Fruit fly (Drosophila melanogaster) whole organism, prepupa: ENCODE measurements around the gene CG43997.

Experiments used
- CG10631 ChIP-seq: fragments of 200-800 bp; sonication (Bioruptor generic); optimal IDR thresholded peaks from 2 replicates; lab custom pipeline; 2016; ENCODE audit warnings: missing biosample characterization, missing genetic modification characterization
- CG10669 ChIP-seq: fragments of 200-800 bp; sonication (Bioruptor generic); optimal IDR thresholded peaks from 3 replicates; lab custom pipeline; 2018; ENCODE audit warnings: missing biosample characterization, mild to moderate bottlenecking, missing genetic modification characterization, moderate library complexity
- CG11294 ChIP-seq: fragments of 200-800 bp; sonication (Bioruptor generic); IDR thresholded peaks from 2 replicates; pipeline ENCODE4 v1.3.6; 2022; ENCODE audit warnings: missing biosample characterization, missing genetic modification characterization
- CG11902 ChIP-seq: fragments of 200-800 bp; sonication (Bioruptor generic); optimal IDR thresholded peaks from 3 replicates; lab custom pipeline; 2016; ENCODE audit warnings: missing biosample characterization, missing genetic modification characterization
- CG15336 ChIP-seq: fragments of 200-800 bp; sonication (Bioruptor generic); IDR thresholded peaks from 2 replicates; pipeline ENCODE4 v1.3.6; 2022; ENCODE audit warnings: missing biosample characterization, missing genetic modification characterization
- CG1621 ChIP-seq: fragments of 200-800 bp; sonication (Bioruptor generic); optimal IDR thresholded peaks from 3 replicates; lab custom pipeline; 2018; ENCODE audit warnings: missing biosample characterization, mild to moderate bottlenecking, missing genetic modification characterization
- CG31627 ChIP-seq: fragments of 200-800 bp; sonication (Bioruptor generic); optimal IDR thresholded peaks from 3 replicates; lab custom pipeline; 2016; ENCODE audit warnings: missing biosample characterization, missing genetic modification characterization
- CG32006 ChIP-seq: fragments of 200-800 bp; sonication (Bioruptor generic); optimal IDR thresholded peaks from 3 replicates; lab custom pipeline; 2017; ENCODE audit warnings: missing biosample characterization, mild to moderate bottlenecking, missing genetic modification characterization
- CG34406 ChIP-seq: fragments of 200-800 bp; sonication (Bioruptor generic); optimal IDR thresholded peaks from 3 replicates; lab custom pipeline; 2016; ENCODE audit warnings: missing biosample characterization, missing genetic modification characterization
- CG3919 ChIP-seq: fragments of 200-800 bp; sonication (Bioruptor generic); optimal IDR thresholded peaks from 3 replicates; lab custom pipeline; 2016; ENCODE audit warnings: missing biosample characterization, missing genetic modification characterization
- CG4318 ChIP-seq: fragments of 200-800 bp; sonication (Bioruptor generic); optimal IDR thresholded peaks from 3 replicates; lab custom pipeline; 2017; ENCODE audit warnings: missing biosample characterization, mild to moderate bottlenecking, missing genetic modification characterization
- CG6163 ChIP-seq: fragments of 200-800 bp; sonication (Bioruptor generic); IDR thresholded peaks from 3 replicates; pipeline ENCODE4 v1.3.6; 2022; ENCODE audit warnings: missing biosample characterization, missing genetic modification characterization
- CG6792 ChIP-seq: fragments of 200-800 bp; sonication (Bioruptor generic); optimal IDR thresholded peaks from 3 replicates; lab custom pipeline; 2016; ENCODE audit warnings: missing biosample characterization, missing genetic modification characterization
- CG6808 ChIP-seq: fragments of 200-800 bp; sonication (Bioruptor generic); optimal IDR thresholded peaks from 3 replicates; lab custom pipeline; 2017; ENCODE audit warnings: missing biosample characterization, missing genetic modification characterization, mild to moderate bottlenecking, moderate library complexity, missing genetic modification reagents
- CG6854 ChIP-seq: fragments of 200-800 bp; sonication (Bioruptor generic); optimal IDR thresholded peaks from 2 replicates; lab custom pipeline; 2017; ENCODE audit warnings: missing biosample characterization, mild to moderate bottlenecking, missing genetic modification characterization
- CG7368 ChIP-seq: fragments of 200-800 bp; sonication (Bioruptor generic); optimal IDR thresholded peaks from 3 replicates; lab custom pipeline; 2016; ENCODE audit warnings: missing biosample characterization, missing genetic modification characterization
- CG8319 ChIP-seq: fragments of 200-800 bp; sonication (Bioruptor generic); optimal IDR thresholded peaks from 3 replicates; lab custom pipeline; 2016; ENCODE audit warnings: missing biosample characterization, missing genetic modification characterization
- Eip75B ChIP-seq: fragments of 200-800 bp; sonication (Bioruptor generic); optimal IDR thresholded peaks from 3 replicates; lab custom pipeline; 2016; ENCODE audit warnings: missing biosample characterization, missing genetic modification characterization
- Eip78C ChIP-seq: fragments of 200-800 bp; sonication (Bioruptor generic); peaks from one replicate; lab custom pipeline; 2016; ENCODE audit warnings: missing biosample characterization, missing genetic modification characterization
- Eip93F ChIP-seq: fragments of 200-800 bp; sonication (Bioruptor generic); optimal IDR thresholded peaks from 2 replicates; lab custom pipeline; 2016; ENCODE audit warnings: missing biosample characterization, mild to moderate bottlenecking, missing genetic modification characterization
- Ets21C ChIP-seq: fragments of 200-800 bp; sonication (Bioruptor generic); optimal IDR thresholded peaks from 3 replicates; lab custom pipeline; 2016; ENCODE audit warnings: missing biosample characterization, missing genetic modification characterization
- Gug ChIP-seq: fragments of 200-800 bp; sonication (Bioruptor generic); IDR thresholded peaks from 2 replicates; pipeline ENCODE4 v1.3.6; 2022; ENCODE audit warnings: missing biosample characterization, missing genetic modification characterization
- Hr38 ChIP-seq: sonication (Bioruptor generic); optimal IDR thresholded peaks from 2 replicates; lab custom pipeline; 2016; ENCODE audit warnings: missing biosample characterization, missing genetic modification characterization
- Hr39 ChIP-seq: fragments of 200-800 bp; sonication (Bioruptor generic); optimal IDR thresholded peaks from 2 replicates; lab custom pipeline; 2016; ENCODE audit warnings: missing biosample characterization, missing genetic modification characterization
- Hr4 ChIP-seq: fragments of 200-800 bp; sonication (Bioruptor generic); optimal IDR thresholded peaks from 3 replicates; lab custom pipeline; 2016; ENCODE audit warnings: missing biosample characterization, missing genetic modification characterization
- OdsH ChIP-seq: fragments of 200-800 bp; sonication (Bioruptor generic); optimal IDR thresholded peaks from 3 replicates; lab custom pipeline; 2016; ENCODE audit warnings: missing biosample characterization, missing genetic modification characterization
- Smox ChIP-seq: fragments of 200-800 bp; sonication (Bioruptor generic); optimal IDR thresholded peaks from 3 replicates; lab custom pipeline; 2016; ENCODE audit warnings: missing biosample characterization, missing genetic modification characterization
- achi ChIP-seq: fragments of 200-800 bp; sonication (Bioruptor generic); optimal IDR thresholded peaks from 3 replicates; lab custom pipeline; 2016; ENCODE audit warnings: missing biosample characterization, missing genetic modification characterization
- cyc ChIP-seq: fragments of 200-800 bp; sonication (Bioruptor generic); optimal IDR thresholded peaks from 3 replicates; lab custom pipeline; 2016; ENCODE audit warnings: missing biosample characterization, missing genetic modification characterization
- dsx ChIP-seq: fragments of 200-800 bp; optimal IDR thresholded peaks from 3 replicates; lab custom pipeline; 2019; ENCODE audit warnings: missing biosample characterization, mild to moderate bottlenecking, missing genetic modification characterization, moderate library complexity; ENCODE audit not compliant: poor library complexity, severe bottlenecking
- eg ChIP-seq: fragments of 200-800 bp; sonication (Bioruptor generic); IDR thresholded peaks from 3 replicates; pipeline ENCODE4 v1.3.6; 2022; ENCODE audit warnings: missing biosample characterization, missing genetic modification characterization
- esn ChIP-seq: fragments of 200-800 bp; sonication (Bioruptor generic); optimal IDR thresholded peaks from 2 replicates; lab custom pipeline; 2016; ENCODE audit warnings: missing biosample characterization, mild to moderate bottlenecking, missing genetic modification characterization, moderate library complexity
- fd59A ChIP-seq: fragments of 200-800 bp; sonication (Bioruptor generic); optimal IDR thresholded peaks from 2 replicates; lab custom pipeline; 2017; ENCODE audit warnings: missing biosample characterization, mild to moderate bottlenecking, missing genetic modification characterization, missing genetic modification reagents
- fkh ChIP-seq: fragments of 200-800 bp; sonication (Bioruptor generic); optimal IDR thresholded peaks from 3 replicates; lab custom pipeline; 2017; ENCODE audit warnings: missing biosample characterization, mild to moderate bottlenecking, missing genetic modification characterization, moderate library complexity
- net ChIP-seq: fragments of 200-800 bp; sonication (Bioruptor generic); optimal IDR thresholded peaks from 3 replicates; lab custom pipeline; 2016; ENCODE audit warnings: missing biosample characterization, missing genetic modification characterization
- salr ChIP-seq, 2 experiments: fragments of 200-800 bp; sonication (Bioruptor generic); optimal IDR thresholded peaks; 3 replicates each; lab custom pipeline; 2016 to 2018; ENCODE audit warnings: missing biosample characterization in 2 of 2, missing genetic modification characterization in 2 of 2, mild to moderate bottlenecking in 1 of 2
- ss ChIP-seq, 2 experiments: fragments of 200-800 bp; sonication (Bioruptor generic); optimal IDR thresholded peaks; 2 replicates in 1 of 2; 3 replicates in 1 of 2; lab custom pipeline; 2017 to 2018; ENCODE audit warnings: mild to moderate bottlenecking in 2 of 2, missing biosample characterization in 2 of 2, missing genetic modification characterization in 2 of 2, moderate library complexity in 1 of 2
- svp ChIP-seq: fragments of 200-800 bp; sonication (Bioruptor generic); peaks from one replicate; lab custom pipeline; 2016; ENCODE audit warnings: missing biosample characterization, missing genetic modification characterization
- topi ChIP-seq: fragments of 200-800 bp; sonication (Bioruptor generic); optimal IDR thresholded peaks from 3 replicates; lab custom pipeline; 2016; ENCODE audit warnings: missing biosample characterization, missing genetic modification characterization
- vri ChIP-seq: fragments of 200-800 bp; sonication (Bioruptor generic); optimal IDR thresholded peaks from 3 replicates; lab custom pipeline; 2016; ENCODE audit warnings: missing biosample characterization, mild to moderate bottlenecking, missing genetic modification characterization

Gene CG43997

DNA sequence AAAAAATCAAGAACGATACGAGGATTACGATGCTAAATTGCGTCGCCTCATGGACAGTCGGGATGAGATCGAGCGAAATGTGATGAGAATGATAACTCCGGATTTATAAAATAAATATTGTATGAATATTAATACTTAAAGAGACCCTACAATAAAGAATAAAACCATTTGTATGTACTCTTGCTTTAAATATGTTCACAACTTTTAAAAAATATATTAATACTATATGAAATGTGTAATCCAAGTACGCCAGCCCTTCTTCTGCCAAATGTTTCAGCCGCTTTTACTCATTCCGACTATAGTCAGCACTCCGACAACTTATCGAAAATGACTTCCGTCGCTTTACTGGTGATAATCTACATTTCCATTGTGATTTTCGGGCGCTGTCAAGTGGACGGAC, at the start of gene CG43997:
TSS of gene CG43997 (plus strand) at position 301 of the 400 bp plus-strand sequence.
- TF ChIP-seq topi (no peak), CG8319 (no peak), CG1621 (tag; lab: Kevin White, UChicago) (no peak), Gug (no peak), fd59A (GFP tag; lab: Kevin White, UChicago) (no peak), Hr38 (GFP tag; lab: Kevin White, UChicago) (no peak), net (no peak), Hr4 (GFP tag; lab: Kevin White, UChicago) (no peak), CG11902 (GFP tag; lab: Kevin White, UChicago) (no peak), CG6163 (GFP tag; lab: Robert Waterston, UW) (no peak), CG11294 (GFP tag; lab: Robert Waterston, UW) (no peak), fkh (GFP tag; lab: Kevin White, UChicago) (no peak), CG6792 (GFP tag; lab: Kevin White, UChicago) (no peak), svp (no peak), OdsH (no peak), CG15336 (GFP tag; lab: Robert Waterston, UW) (no peak), Eip93F (GFP tag; lab: Kevin White, UChicago) (no peak), CG7368 (GFP tag; lab: Kevin White, UChicago) (no peak)
- TF ChIP-seq, all 60 proteins: peak for 0

DNA sequence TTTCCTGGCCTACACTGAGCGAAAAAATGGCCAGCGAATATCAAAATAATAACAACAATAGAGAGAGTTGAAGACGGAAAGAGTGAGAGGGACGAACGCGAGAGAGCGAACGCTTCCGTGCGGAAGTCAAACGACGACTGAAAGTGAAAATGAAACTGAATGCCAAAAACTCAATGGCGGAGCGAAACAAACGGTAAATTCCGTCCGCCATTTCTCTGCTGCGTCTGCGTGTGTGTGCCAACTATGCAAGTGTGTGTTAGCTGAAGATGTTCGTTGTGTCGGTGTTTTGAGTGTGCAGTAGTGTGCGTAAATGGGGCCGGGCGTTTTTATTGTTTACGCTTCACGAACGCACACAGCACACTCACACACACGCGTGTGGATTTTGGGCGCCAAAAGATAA, 36.4 kb upstream of the CG43997 start:
- TF ChIP-seq svp (no peak), fkh (GFP tag; lab: Kevin White, UChicago) (no peak), CG32006 (no peak)

DNA sequence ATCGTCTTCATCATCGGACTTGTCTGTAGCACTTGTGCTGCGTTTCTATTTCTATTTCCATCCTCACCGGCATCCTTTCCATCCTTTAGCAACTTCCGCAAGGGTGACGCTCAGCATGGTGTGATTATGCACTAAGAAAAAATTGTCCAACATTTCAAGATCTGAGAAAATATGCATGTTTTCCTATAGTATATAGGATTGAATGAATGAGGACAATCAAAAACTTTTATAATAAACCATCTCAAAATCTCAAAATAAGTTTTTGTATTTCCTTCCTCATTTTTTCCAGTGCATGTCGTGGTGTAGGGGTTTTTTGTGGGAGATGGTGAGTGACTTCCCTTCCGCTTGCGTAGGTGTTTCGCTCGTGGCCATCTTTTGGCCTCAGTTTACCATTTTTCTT, 1.9 kb upstream of the CG43997 start:
- TF ChIP-seq Eip78C (GFP tag; lab: Kevin White, UChicago): peak; percentile 50
- peak; percentile 26; the same call in 1 of the 3 replicates for TF ChIP-seq CG6163 (GFP tag; lab: Robert Waterston, UW)
- TF ChIP-seq svp: peak; percentile 21
- TF ChIP-seq eg (GFP tag; lab: Robert Waterston, UW): 0 out of 3 replicates have a peak, but pooled peaks have one; percentile 29
- no peak for TF ChIP-seq CG34406 (GFP tag; lab: Kevin White, UChicago)
- peak; percentile 8 for TF ChIP-seq dsx (GFP tag; lab: Kevin White, UChicago)
- TF ChIP-seq CG10631 (GFP tag; lab: Kevin White, UChicago): no peak
- peak in 1 of 2 experiments; percentile 22 for TF ChIP-seq ss (GFP tag; optimal IDR thresholded peaks at IDR 0.05; lab: Kevin White, UChicago)

DNA sequence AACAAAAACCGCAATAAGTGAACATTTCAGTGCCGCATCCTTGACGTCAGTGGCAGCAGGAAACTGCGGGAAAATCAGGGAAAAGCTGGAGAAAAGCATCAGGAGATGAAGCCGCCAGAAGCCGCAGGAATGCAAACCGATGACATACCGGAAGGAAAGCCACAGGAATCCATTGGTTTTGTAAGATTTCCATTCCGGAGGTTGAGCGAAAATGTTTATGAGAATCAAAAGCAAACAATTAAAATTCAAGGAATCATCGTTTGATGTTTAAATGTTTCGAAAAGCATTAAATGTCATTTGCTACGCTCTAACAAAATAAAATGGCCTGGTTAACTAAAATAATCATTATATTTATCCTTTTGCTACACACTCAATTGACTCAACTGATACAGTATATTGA, 1.3 kb upstream of the CG43997 start, which contains the start of gene CG43996:
TSS of gene CG43996 (plus strand) at position 301 of the 400 bp plus-strand sequence.
- TF ChIP-seq achi: no peak
- no peak for TF ChIP-seq CG31627
- TF ChIP-seq Ets21C (GFP tag; lab: Kevin White, UChicago): no peak
- TF ChIP-seq CG11902 (GFP tag; lab: Kevin White, UChicago): no peak
- no peak for TF ChIP-seq Smox (GFP tag; lab: Kevin White, UChicago)
- no peak for TF ChIP-seq Eip75B (GFP tag; lab: Kevin White, UChicago)
- no peak for TF ChIP-seq CG10631 (GFP tag; lab: Kevin White, UChicago)
- TF ChIP-seq CG15336 (GFP tag; lab: Robert Waterston, UW): no peak
- TF ChIP-seq Eip93F (GFP tag; lab: Kevin White, UChicago): no peak
- TF ChIP-seq CG6792 (GFP tag; lab: Kevin White, UChicago): no peak
- no peak for TF ChIP-seq CG4318

dm6 chrX:17047730-17048577, 24.7 kb downstream of the CG43997 start:
- TF ChIP-seq dsx (GFP tag; lab: Kevin White, UChicago) (no peak), esn (no peak), vri (no peak), Hr4 (GFP tag; lab: Kevin White, UChicago) (no peak), Smox (GFP tag; lab: Kevin White, UChicago) (no peak), CG10669 (GFP tag; lab: Kevin White, UChicago) (no peak), salr (GFP tag; optimal IDR thresholded peaks at IDR 0.05; lab: Kevin White, UChicago) (no peak), CG3919 (GFP tag; lab: Kevin White, UChicago) (no peak), cyc (GFP tag; lab: Kevin White, UChicago) (no peak), CG6854 (GFP tag; lab: Kevin White, UChicago) (no peak), CG6792 (GFP tag; lab: Kevin White, UChicago) (no peak), CG6163 (GFP tag; lab: Robert Waterston, UW) (no peak), Hr39 (GFP tag; lab: Kevin White, UChicago) (no peak), CG32006 (no peak), CG6808 (GFP tag; lab: Kevin White, UChicago) (no peak)
